Worm (Caenorhabditis elegans): ENCODE results near the gene rig-3.

ce11 chrX:6835166-6835565 is 18.3 kb upstream of the rig-3 start, which contains the start of gene F41B4.2:
- TF ChIP-seq unc-62 (GFP tag; optimal IDR thresholded peaks at IDR 0.05) (no peak), flh-1 (GFP tag; optimal IDR thresholded peaks at IDR 0.05) (no peak), unc-120 (tag; optimal IDR thresholded peaks at IDR 0.05; ENCODE audit: poor library complexity, severe bottlenecking) (no peak), pha-4 (tag; optimal IDR thresholded peaks at IDR 0.05) (no peak), nhr-12 (tag; optimal IDR thresholded peaks at IDR 0.05) (no peak), unc-39 (tag; optimal IDR thresholded peaks at IDR 0.05) (no peak)
